Fruit fly (Drosophila melanogaster) whole organism, embryonic: ENCODE data around the gene CG7557.

ENCODE experiments used
- CG1024 ChIP-seq: fragments of 200-800 bp; sonication (Bioruptor generic); IDR thresholded peaks from 2 replicates; pipeline ENCODE4 v1.3.6; 2022; ENCODE audit warnings: missing biosample characterization, missing genetic modification characterization
- CG10267 ChIP-seq: fragments of 200-800 bp; sonication (Bioruptor generic); optimal IDR thresholded peaks from 2 replicates; lab custom pipeline; 2018; ENCODE audit warnings: missing biosample characterization, mild to moderate bottlenecking, missing genetic modification characterization, moderate library complexity
- CG11085 ChIP-seq: fragments of 200-800 bp; sonication (Bioruptor generic); IDR thresholded peaks from 2 replicates; pipeline ENCODE4 v1.3.6; 2022; ENCODE audit warnings: missing biosample characterization, missing genetic modification characterization
- CG14014 ChIP-seq: fragments of 200-800 bp; sonication (Bioruptor generic); IDR thresholded peaks from 2 replicates; pipeline ENCODE4 v1.3.6; 2022; ENCODE audit warnings: missing biosample characterization, missing genetic modification characterization
- CG1602 ChIP-seq: fragments of 200-800 bp; sonication (Bioruptor generic); optimal IDR thresholded peaks from 3 replicates; lab custom pipeline; 2016; ENCODE audit warnings: missing biosample characterization, missing genetic modification characterization
- CG16863 ChIP-seq: fragments of 200-800 bp; sonication (Bioruptor generic); optimal IDR thresholded peaks from 3 replicates; lab custom pipeline; 2016; ENCODE audit warnings: missing biosample characterization, missing genetic modification characterization
- CG17612 ChIP-seq: fragments of 200-800 bp; sonication (Bioruptor generic); IDR thresholded peaks from 2 replicates; pipeline ENCODE4 v1.3.6; 2022; ENCODE audit warnings: missing biosample characterization, missing genetic modification characterization
- CG17802 ChIP-seq: fragments of 200-800 bp; sonication (Bioruptor generic); optimal IDR thresholded peaks from 2 replicates; lab custom pipeline; 2018; ENCODE audit warnings: missing biosample characterization, mild to moderate bottlenecking, missing genetic modification characterization, moderate library complexity
- CG31224 ChIP-seq: fragments of 200-800 bp; sonication (Bioruptor generic); IDR thresholded peaks from 2 replicates; pipeline ENCODE4 v1.3.6; 2022; ENCODE audit warnings: missing biosample characterization, missing genetic modification characterization
- CG31441 ChIP-seq: fragments of 200-800 bp; sonication (Bioruptor generic); IDR thresholded peaks from 2 replicates; pipeline ENCODE4 v1.3.6; 2022; ENCODE audit warnings: missing biosample characterization, missing genetic modification characterization
- CG33213 ChIP-seq: fragments of 200-800 bp; sonication (Bioruptor generic); optimal IDR thresholded peaks from 3 replicates; lab custom pipeline; 2016; ENCODE audit warnings: missing biosample characterization, missing genetic modification characterization
- CG3407 ChIP-seq: fragments of 200-800 bp; sonication (Bioruptor generic); optimal IDR thresholded peaks from 2 replicates; lab custom pipeline; 2018; ENCODE audit warnings: missing biosample characterization, mild to moderate bottlenecking, missing genetic modification characterization
- CG7372 ChIP-seq: fragments of 200-800 bp; sonication (Bioruptor generic); IDR thresholded peaks from 2 replicates; pipeline ENCODE4 v1.3.6; 2022; ENCODE audit warnings: missing biosample characterization, missing genetic modification characterization
- CG8290 ChIP-seq, 3 experiments: fragments of 200-800 bp; sonication (Bioruptor generic); optimal IDR thresholded peaks; 2 replicates each; lab custom pipeline; 2016 to 2019; ENCODE audit warnings: missing biosample characterization in 3 of 3, missing genetic modification characterization in 3 of 3, mild to moderate bottlenecking in 2 of 3, moderate library complexity in 1 of 3
- CHES-1-like ChIP-seq: fragments of 200-800 bp; sonication (Bioruptor generic); optimal IDR thresholded peaks from 2 replicates; lab custom pipeline; 2016; ENCODE audit warnings: missing biosample characterization, missing genetic modification characterization
- CkIIα-i1 ChIP-seq: fragments of 200-800 bp; sonication (Bioruptor generic); IDR thresholded peaks from 2 replicates; pipeline ENCODE4 v1.3.6; 2022; ENCODE audit warnings: missing biosample characterization, missing genetic modification characterization
- D ChIP-seq, 2 experiments: fragments of 200-800 bp in 1 of 2; fragments of >200 bp in 1 of 2; sonication (Bioruptor generic) in 1 of 2; optimal IDR thresholded peaks; 2 replicates in 1 of 2; 3 replicates in 1 of 2; lab custom pipeline; 2017; ENCODE audit warnings: mild to moderate bottlenecking in 1 of 2, missing biosample characterization in 1 of 2, missing genetic modification characterization in 1 of 2, missing genetic modification reagents in 1 of 2
- Fer1 ChIP-seq: fragments of 200-800 bp; sonication (Bioruptor generic); optimal IDR thresholded peaks from 2 replicates; lab custom pipeline; 2017; ENCODE audit warnings: missing biosample characterization, mild to moderate bottlenecking, missing genetic modification characterization
- Gsc ChIP-seq: fragments of 200-800 bp; sonication (Bioruptor generic); IDR thresholded peaks from 2 replicates; pipeline ENCODE4 v1.3.6; 2022; ENCODE audit warnings: missing biosample characterization, missing genetic modification characterization
- Gug ChIP-seq: fragments of 200-800 bp; sonication (Bioruptor generic); IDR thresholded peaks from 4 replicates; pipeline ENCODE4 v1.3.6; 2022; ENCODE audit warnings: missing biosample characterization, missing genetic modification characterization
- Hmr ChIP-seq: fragments of 200-800 bp; sonication (Bioruptor generic); optimal IDR thresholded peaks from 3 replicates; lab custom pipeline; 2017; ENCODE audit warnings: mild to moderate bottlenecking, missing biosample characterization, missing genetic modification reagents, missing genetic modification characterization
- Hr39 ChIP-seq: fragments of >200 bp; optimal IDR thresholded peaks from 2 replicates; lab custom pipeline; 2017
- Ravus ChIP-seq: fragments of 200-800 bp; sonication (Bioruptor generic); IDR thresholded peaks from 2 replicates; pipeline ENCODE4 v1.3.6; 2022; ENCODE audit warnings: missing biosample characterization, missing genetic modification characterization
- Rx ChIP-seq: fragments of 200-800 bp; sonication (Bioruptor generic); IDR thresholded peaks from 2 replicates; pipeline ENCODE4 v1.3.6; 2022; ENCODE audit warnings: missing biosample characterization, missing genetic modification characterization
- Sox102F ChIP-seq: fragments of 200-800 bp; sonication (Bioruptor generic); optimal IDR thresholded peaks from 2 replicates; lab custom pipeline; 2018; ENCODE audit warnings: missing biosample characterization, mild to moderate bottlenecking, missing genetic modification characterization, moderate library complexity
- Ssrp ChIP-seq: fragments of 200-800 bp; sonication (Bioruptor generic); optimal IDR thresholded peaks from 2 replicates; lab custom pipeline; 2018; ENCODE audit warnings: missing biosample characterization, mild to moderate bottlenecking, missing genetic modification characterization, moderate library complexity
- Xrp1 ChIP-seq: fragments of 200-800 bp; sonication (Bioruptor generic); IDR thresholded peaks from 2 replicates; pipeline ENCODE4 v1.3.6; 2022; ENCODE audit warnings: missing biosample characterization, missing genetic modification characterization
- al ChIP-seq: fragments of 200-800 bp; sonication (Bioruptor generic); IDR thresholded peaks from 2 replicates; pipeline ENCODE4 v1.3.6; 2022; ENCODE audit warnings: missing biosample characterization, missing genetic modification characterization
- aop ChIP-seq: fragments of 200-800 bp; sonication (Bioruptor generic); IDR thresholded peaks from 2 replicates; pipeline ENCODE4 v1.3.6; 2022; ENCODE audit warnings: missing biosample characterization, missing genetic modification characterization
- ash1 ChIP-seq: fragments of 200-800 bp; sonication (Bioruptor generic); optimal IDR thresholded peaks from 2 replicates; lab custom pipeline; 2018; ENCODE audit warnings: missing biosample characterization, mild to moderate bottlenecking, missing genetic modification characterization
- bcd ChIP-seq: fragments of 200-800 bp; sonication (Bioruptor generic); optimal IDR thresholded peaks from 2 replicates; lab custom pipeline; 2017; ENCODE audit warnings: missing biosample characterization, mild to moderate bottlenecking, missing genetic modification characterization
- crp ChIP-seq, 2 experiments: fragments of 200-800 bp; sonication (Bioruptor generic); optimal IDR thresholded peaks; 2 replicates in 1 of 2; 3 replicates in 1 of 2; lab custom pipeline; 2017; ENCODE audit warnings: missing biosample characterization in 2 of 2, missing genetic modification characterization in 2 of 2, mild to moderate bottlenecking in 1 of 2, moderate library complexity in 1 of 2
- dati ChIP-seq: fragments of 200-800 bp; sonication (Bioruptor generic); IDR thresholded peaks from 2 replicates; pipeline ENCODE4 v1.3.6; 2022; ENCODE audit warnings: missing biosample characterization, missing genetic modification characterization
- disco-r ChIP-seq: fragments of 200-800 bp; sonication (Bioruptor generic); optimal IDR thresholded peaks from 2 replicates; lab custom pipeline; 2016; ENCODE audit warnings: missing biosample characterization, missing genetic modification characterization
- dm ChIP-seq: fragments of 200-800 bp; sonication (Bioruptor generic); optimal IDR thresholded peaks from 3 replicates; lab custom pipeline; 2016; ENCODE audit warnings: missing biosample characterization, missing genetic modification characterization
- en ChIP-seq: fragments of 200-800 bp; sonication (Bioruptor generic); optimal IDR thresholded peaks from 2 replicates; lab custom pipeline; 2016; ENCODE audit warnings: missing biosample characterization, missing genetic modification characterization
- eyg ChIP-seq: fragments of 200-800 bp; sonication (Bioruptor generic); optimal IDR thresholded peaks from 3 replicates; lab custom pipeline; 2016; ENCODE audit warnings: missing biosample characterization, missing genetic modification characterization
- fd3F ChIP-seq: fragments of 200-800 bp; sonication (Bioruptor generic); optimal IDR thresholded peaks from 2 replicates; lab custom pipeline; 2018; ENCODE audit warnings: missing biosample characterization, mild to moderate bottlenecking, missing genetic modification characterization, moderate library complexity
- fu2 ChIP-seq: fragments of 200-800 bp; sonication (Bioruptor generic); optimal IDR thresholded peaks from 2 replicates; lab custom pipeline; 2016; ENCODE audit warnings: missing biosample characterization, missing genetic modification characterization
- grn ChIP-seq: fragments of 200-800 bp; sonication (Bioruptor generic); optimal IDR thresholded peaks from 3 replicates; lab custom pipeline; 2017; ENCODE audit warnings: missing biosample characterization, missing genetic modification characterization
- hth ChIP-seq: fragments of >200 bp; optimal IDR thresholded peaks from 2 replicates; lab custom pipeline; 2017; ENCODE audit warnings: inconsistent platforms
- jigr1 ChIP-seq: fragments of 200-800 bp; sonication (Bioruptor generic); IDR thresholded peaks from 3 replicates; pipeline ENCODE4 v1.3.6; 2022; ENCODE audit warnings: missing biosample characterization, missing genetic modification characterization
- mirr ChIP-seq: fragments of 200-800 bp; sonication (Bioruptor generic); optimal IDR thresholded peaks from 3 replicates; lab custom pipeline; 2018; ENCODE audit warnings: missing biosample characterization, mild to moderate bottlenecking, missing genetic modification characterization
- nmo ChIP-seq: fragments of 200-800 bp; sonication (Bioruptor generic); optimal IDR thresholded peaks from 2 replicates; lab custom pipeline; 2018; ENCODE audit warnings: missing biosample characterization, mild to moderate bottlenecking, missing genetic modification characterization, moderate library complexity
- prd ChIP-seq, 3 experiments: fragments of >200 bp in 2 of 3; fragments of 200-800 bp in 1 of 3; sonication (Bioruptor generic) in 1 of 3; optimal IDR thresholded peaks in 2 of 3; IDR thresholded peaks in 1 of 3; 2 replicates in 2 of 3; 3 replicates in 1 of 3; pipeline versions ENCODE4 v1.3.6 to Lab custom; 2017 to 2022; ENCODE audit warnings: missing biosample characterization in 1 of 3, missing genetic modification characterization in 1 of 3
- row ChIP-seq: fragments of 200-800 bp; sonication (Bioruptor generic); IDR thresholded peaks from 3 replicates; pipeline ENCODE4 v1.3.6; 2022; ENCODE audit warnings: missing biosample characterization, missing genetic modification characterization
- sens-2 ChIP-seq: fragments of 200-800 bp; sonication (Bioruptor generic); IDR thresholded peaks from 2 replicates; pipeline ENCODE4 v1.3.6; 2022; ENCODE audit warnings: missing biosample characterization, missing genetic modification characterization
- seq ChIP-seq: fragments of 200-800 bp; sonication (Bioruptor generic); IDR thresholded peaks from 2 replicates; pipeline ENCODE4 v1.3.6; 2022; ENCODE audit warnings: missing biosample characterization, missing genetic modification characterization
- unc-4 ChIP-seq: fragments of 200-800 bp; sonication (Bioruptor generic); IDR thresholded peaks from 2 replicates; pipeline ENCODE4 v1.3.6; 2022; ENCODE audit warnings: missing biosample characterization, missing genetic modification characterization; ENCODE audit not compliant: partially characterized antibody
- vvl ChIP-seq: fragments of 200-800 bp; sonication (Bioruptor generic); IDR thresholded peaks from 2 replicates; pipeline ENCODE4 v1.3.6; 2022; ENCODE audit warnings: missing biosample characterization, missing genetic modification characterization
- wor ChIP-seq: fragments of 200-800 bp; sonication (Bioruptor generic); IDR thresholded peaks from 2 replicates; pipeline ENCODE4 v1.3.6; 2022; ENCODE audit warnings: missing biosample characterization, missing genetic modification characterization

Gene CG7557

dm6 chr3L:11397093-11397592 is 47.8 kb upstream of the CG7557 start, which contains the start of gene CG44362 (continued):
- TF ChIP-seq Fer1 = peak; percentile 49
- no peak for TF ChIP-seq en (GFP tag; lab: Kevin White, UChicago)
- no peak for TF ChIP-seq CG1024
- TF ChIP-seq Gsc (GFP tag; lab: Robert Waterston, UW) = no peak
- TF ChIP-seq jigr1 = no peak
- TF ChIP-seq CG14014 = 0 out of 2 replicates have a peak, but pooled peaks have one; percentile 29
- no peak for TF ChIP-seq sens-2
- TF ChIP-seq CHES-1-like (GFP tag; lab: Kevin White, UChicago) = no peak
- TF ChIP-seq seq (GFP tag; lab: Robert Waterston, UW) = no peak
- TF ChIP-seq al (GFP tag; lab: Robert Waterston, UW) = no peak
- TF ChIP-seq dm (GFP tag; lab: Kevin White, UChicago) = no peak
- TF ChIP-seq D (optimal IDR thresholded peaks at IDR 0.05; lab: Kevin White, UChicago) = no peak
- TF ChIP-seq D (GFP tag; optimal IDR thresholded peaks at IDR 0.05; lab: Kevin White, UChicago) = peak; percentile 3
- TF ChIP-seq fd3F (GFP tag; lab: Kevin White, UChicago) = no peak
- no peak for TF ChIP-seq dati (GFP tag; lab: Robert Waterston, UW)
- TF ChIP-seq CG33213 (GFP tag; lab: Kevin White, UChicago) = no peak
- TF ChIP-seq eyg = no peak
- TF ChIP-seq hth = no peak
- TF ChIP-seq CG8290 (GFP tag; optimal IDR thresholded peaks at IDR 0.05; lab: Kevin White, UChicago) = no peak
- TF ChIP-seq CG8290 (tag; optimal IDR thresholded peaks at IDR 0.05; lab: Kevin White, UChicago) = no peak
- TF ChIP-seq unc-4 = no peak
- no peak for TF ChIP-seq CG17612 (GFP tag; lab: Robert Waterston, UW)
- no peak for TF ChIP-seq CG1602 (GFP tag; lab: Kevin White, UChicago)
- peak; percentile 38; the same call in 1 of the 2 replicates for TF ChIP-seq CG31441 (GFP tag; lab: Robert Waterston, UW)
- TF ChIP-seq CkIIα-i1 (GFP tag; lab: Robert Waterston, UW) = no peak
- TF ChIP-seq CG17802 = no peak
- no peak for TF ChIP-seq CG31224 (GFP tag; lab: Robert Waterston, UW)
- TF ChIP-seq CG16863 (GFP tag; lab: Kevin White, UChicago) = no peak
- TF ChIP-seq Hmr (GFP tag; lab: Kevin White, UChicago) = peak; percentile 51
- TF ChIP-seq fu2 = no peak
- no peak for TF ChIP-seq wor
- TF ChIP-seq aop (GFP tag; lab: Robert Waterston, UW) = no peak
- no peak for TF ChIP-seq crp (GFP tag; optimal IDR thresholded peaks at IDR 0.05; lab: Kevin White, UChicago)
- no peak for TF ChIP-seq grn (GFP tag; lab: Kevin White, UChicago)
- TF ChIP-seq CG7372 (GFP tag; lab: Robert Waterston, UW) = no peak
- TF ChIP-seq disco-r (GFP tag; lab: Kevin White, UChicago) = no peak
- TF ChIP-seq mirr (GFP tag; lab: Kevin White, UChicago) = no peak
- peak; percentile 8 for TF ChIP-seq bcd (GFP tag; lab: Kevin White, UChicago)
- TF ChIP-seq CG3407 (GFP tag; lab: Kevin White, UChicago) = peak; percentile 19
- no peak for TF ChIP-seq CG11085 (GFP tag; lab: Robert Waterston, UW)
- TF ChIP-seq prd (optimal IDR thresholded peaks at IDR 0.05; lab: Kevin White, UChicago) = no peak
- no peak for TF ChIP-seq prd (GFP tag; IDR thresholded peaks at IDR 0.05; lab: Robert Waterston, UW)
- no peak for TF ChIP-seq Ssrp (tag; lab: Kevin White, UChicago)
- no peak for TF ChIP-seq Rx (GFP tag; lab: Robert Waterston, UW)
- TF ChIP-seq Ravus (GFP tag; lab: Robert Waterston, UW) = no peak
- TF ChIP-seq Xrp1 = peak; percentile 18; the same call in 1 of the 2 replicates
- TF ChIP-seq Gug (GFP tag; lab: Robert Waterston, UW) = no peak
- no peak for TF ChIP-seq ash1 (GFP tag; lab: Kevin White, UChicago)
- no peak for TF ChIP-seq Hr39 (lab: Kevin White, UChicago)
- no peak for TF ChIP-seq row (GFP tag; lab: Robert Waterston, UW)
- TF ChIP-seq vvl (GFP tag; lab: Robert Waterston, UW) = peak; percentile 46; the same call in 1 of the 2 replicates
- TF ChIP-seq nmo (GFP tag; lab: Kevin White, UChicago) = no peak
- TF ChIP-seq CG10267 (tag; lab: Kevin White, UChicago) = no peak
- peak; percentile 17 for TF ChIP-seq Sox102F
